Worm (Caenorhabditis elegans) whole organism, L4 larva: ENCODE measurements around the gene clec-127.

Source experiments
- ZK546.5 ChIP-seq, 2 experiments: sonication (generic microtip); optimal IDR thresholded peaks; 2 replicates each; lab custom pipeline; 2017; ENCODE audit warnings: missing biosample characterization in 2 of 2, missing genetic modification characterization in 2 of 2
- ama-1 ChIP-seq: fragments of 150-350 bp; optimal IDR thresholded peaks from 2 replicates; lab custom pipeline; 2014; ENCODE audit warnings: inconsistent platforms, mixed read lengths
- ceh-32 ChIP-seq: sonication (generic microtip); optimal IDR thresholded peaks from 2 replicates; lab custom pipeline; 2016; ENCODE audit warnings: mild to moderate bottlenecking, missing genetic modification characterization, missing compliant biosample characterization; ENCODE audit not compliant: poor library complexity
- ceh-82 ChIP-seq: sonication (generic microtip); optimal IDR thresholded peaks from 2 replicates; lab custom pipeline; 2017; ENCODE audit warnings: missing biosample characterization, missing genetic modification characterization
- ces-1 ChIP-seq: fragments of 150-350 bp; sonication (generic microtip); optimal IDR thresholded peaks from 4 replicates; lab custom pipeline; 2014; ENCODE audit warnings: missing biosample characterization, missing genetic modification reagents, missing genetic modification characterization
- dpl-1 ChIP-seq: fragments of 150-350 bp; optimal IDR thresholded peaks from 2 replicates; lab custom pipeline; 2014; ENCODE audit warnings: missing biosample characterization, missing genetic modification reagents, missing genetic modification characterization
- fkh-10 ChIP-seq: fragments of 150-350 bp; optimal IDR thresholded peaks from 2 replicates; lab custom pipeline; 2014; ENCODE audit warnings: missing biosample characterization, missing genetic modification reagents, missing genetic modification characterization
- lin-13 ChIP-seq: fragments of 150-350 bp; optimal IDR thresholded peaks from 2 replicates; lab custom pipeline; 2014; ENCODE audit warnings: missing biosample characterization, missing genetic modification reagents, missing genetic modification characterization
- madf-9 ChIP-seq: fragments of 200-800 bp; sonication (Bioruptor generic); conservative IDR thresholded peaks from 2 replicates; pipeline ENCODE4 v1.3.6; 2022; ENCODE audit warnings: missing genetic modification reagents, missing genetic modification characterization, missing compliant biosample characterization
- nhr-48 ChIP-seq: sonication (generic microtip); optimal IDR thresholded peaks from 2 replicates; lab custom pipeline; 2016; ENCODE audit warnings: mild to moderate bottlenecking, missing genetic modification characterization, missing compliant biosample characterization
- skn-1 ChIP-seq: fragments of 150-350 bp; optimal IDR thresholded peaks from 2 replicates; lab custom pipeline; 2014; ENCODE audit warnings: missing biosample characterization, missing genetic modification characterization
- tag-97 ChIP-seq: fragments of 200-800 bp; sonication (Bioruptor generic); IDR thresholded peaks from 2 replicates; pipeline ENCODE4 v1.3.6; 2022; ENCODE audit warnings: missing genetic modification characterization, missing compliant biosample characterization
- unc-62 ChIP-seq, 3 experiments: fragments of 150-350 bp in 1 of 3; sonication (generic microtip); optimal IDR thresholded peaks in 2 of 3; peaks in 1 of 3; 1 replicate in 1 of 3; 2 replicates in 2 of 3; lab custom pipeline; 2014 to 2017; ENCODE audit warnings: missing biosample characterization in 3 of 3, missing genetic modification characterization in 3 of 3, missing genetic modification reagents in 3 of 3, missing genotype in 1 of 3
- zfp-3 ChIP-seq: fragments of 200-800 bp; sonication (Bioruptor generic); conservative IDR thresholded peaks from 2 replicates; pipeline ENCODE4 v1.3.6; 2022; ENCODE audit warnings: missing genetic modification reagents, missing genetic modification characterization, missing compliant biosample characterization

- TF ChIP-seq nhr-48 (tag; lab: Kevin White, UChicago) (no peak), dpl-1 (GFP tag; lab: Kevin White, UChicago) (no peak), ama-1 (lab: Kevin White, UChicago) (no peak), ZK546.5 (tag; optimal IDR thresholded peaks at IDR 0.05; lab: Kevin White, UChicago) (no peak), fkh-10 (GFP tag; lab: Kevin White, UChicago) (no peak), madf-9 (GFP tag; lab: Robert Waterston, UW) (no peak), ceh-82 (tag; lab: Kevin White, UChicago) (no peak), tag-97 (no peak), lin-13 (GFP tag; lab: Kevin White, UChicago) (no peak), skn-1 (tag; lab: Kevin White, UChicago) (no peak), unc-62 (GFP tag; optimal IDR thresholded peaks at IDR 0.05 in 1 of 2; lab: Kevin White, UChicago) (no peak), unc-62 (tag; optimal IDR thresholded peaks at IDR 0.05; lab: Kevin White, UChicago) (no peak), zfp-3 (no peak), ces-1 (GFP tag; lab: Kevin White, UChicago) (no peak), ceh-32 (tag; lab: Kevin White, UChicago) (no peak)
Observed at ce11 chrII:3617512-3617911, 48.5 kb upstream of the clec-127 start, which contains the start of gene F40E12.1.
